Fruit fly (Drosophila melanogaster): ENCODE results near the gene Aduk.

DNA sequence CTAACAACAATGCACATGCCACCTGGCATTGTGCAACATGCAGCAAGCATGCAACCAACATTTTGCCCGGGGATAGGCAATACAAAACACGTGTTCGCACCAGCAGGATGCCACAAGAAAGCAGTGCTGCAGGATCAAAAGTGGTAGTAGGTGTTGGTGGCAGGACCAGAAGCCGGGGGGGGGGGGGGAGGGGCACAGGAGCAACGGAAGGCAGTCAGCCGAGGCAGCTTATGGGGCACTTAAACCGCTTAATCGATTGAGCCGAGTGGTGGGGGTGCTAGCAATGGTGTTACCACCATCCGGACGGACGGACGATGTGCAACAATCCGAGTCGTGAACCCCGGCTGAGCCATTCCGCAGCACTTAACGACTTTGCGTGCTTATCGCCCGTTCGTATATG lies 37.4 kb downstream of the Aduk start:
- no peak for TF ChIP-seq Sp1 (GFP tag; optimal IDR thresholded peaks at IDR 0.05)
- no peak for TF ChIP-seq OdsH (GFP tag; optimal IDR thresholded peaks at IDR 0.05)
- no peak for TF ChIP-seq br (GFP tag; optimal IDR thresholded peaks at IDR 0.05)
- TF ChIP-seq sv (GFP tag; optimal IDR thresholded peaks at IDR 0.05): no peak
- no peak for TF ChIP-seq CG32264 (GFP tag; optimal IDR thresholded peaks at IDR 0.05)
- TF ChIP-seq rgr (GFP tag; optimal IDR thresholded peaks at IDR 0.05): no peak
- TF ChIP-seq pan (optimal IDR thresholded peaks at IDR 0.05): no peak
- no peak for TF ChIP-seq psq (GFP tag; optimal IDR thresholded peaks at IDR 0.05)
- TF ChIP-seq CG9705 (GFP tag; optimal IDR thresholded peaks at IDR 0.05): no peak
- no peak for TF ChIP-seq tai (GFP tag; optimal IDR thresholded peaks at IDR 0.05)

All from whole organism, wandering third instar larva.